Worm (Caenorhabditis elegans) whole organism, midembryonic: Measurements from ENCODE around the gene VY10G11R.1.

Experiments used
- med-1 ChIP-seq: sonication (generic microtip); optimal IDR thresholded peaks from 2 replicates; lab custom pipeline; 2017; ENCODE audit warnings: missing genetic modification characterization, mild to moderate bottlenecking, missing compliant biosample characterization, antibody characterized with exemption, missing genetic modification reagents; ENCODE audit not compliant: insufficient read depth
- ref-1 ChIP-seq: fragments of 200-800 bp; sonication (Bioruptor generic); conservative IDR thresholded peaks from 2 replicates; pipeline ENCODE4 v1.3.6; 2022; ENCODE audit warnings: missing genetic modification reagents, missing genetic modification characterization, missing compliant biosample characterization
- ztf-29 ChIP-seq: fragments of 200-800 bp; sonication (Bioruptor generic); IDR thresholded peaks from 2 replicates; pipeline ENCODE4 v1.3.6; 2022; ENCODE audit warnings: missing genetic modification reagents, missing genetic modification characterization, missing compliant biosample characterization

- TF ChIP-seq ztf-29 (GFP tag; lab: Robert Waterston, UW) (no peak), ref-1 (GFP tag; lab: Robert Waterston, UW) (no peak), med-1 (GFP tag; lab: Kevin White, UChicago) (no peak)
These were observed 25.7 kb upstream of the VY10G11R.1 start for ce11 chrIV:16496491-16496890.
